Fruit fly (Drosophila melanogaster): ENCODE measurements around the gene Alp1.

DNA sequence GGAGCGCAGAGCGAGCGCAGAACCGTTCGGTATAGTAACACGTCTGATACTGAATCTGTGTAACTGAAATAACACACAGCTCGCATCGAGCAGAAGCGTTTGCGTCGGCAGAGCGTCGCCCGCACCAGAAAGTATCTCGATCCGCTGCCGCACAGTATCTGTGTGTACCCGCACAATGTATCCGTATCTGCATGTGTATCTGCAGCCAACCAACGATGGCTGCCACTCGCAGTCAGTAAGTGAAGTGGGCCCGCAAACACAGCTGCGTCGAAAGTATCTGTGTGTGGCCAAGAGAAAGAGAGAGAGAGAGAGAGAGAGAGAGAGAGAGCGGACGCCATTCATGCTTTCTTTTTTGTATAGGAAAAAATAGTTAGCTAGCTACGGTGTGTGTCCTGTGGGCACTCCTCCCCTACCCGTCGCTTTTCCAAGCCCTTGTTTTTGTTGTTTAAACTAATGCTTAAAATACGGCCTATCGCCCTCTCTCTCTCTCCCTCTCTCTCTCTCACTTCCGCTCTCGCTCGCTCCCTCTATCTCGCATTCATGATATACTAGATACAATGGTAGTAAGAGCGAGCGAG, 31.9 kb upstream of the Alp1 start, which contains the start of gene croc:
- TF ChIP-seq CG15710 (tag; optimal IDR thresholded peaks at IDR 0.05), result no peak
- TF ChIP-seq D1 (tag; optimal IDR thresholded peaks at IDR 0.05), result no peak
- TF ChIP-seq CG9948 (tag; optimal IDR thresholded peaks at IDR 0.05), result no peak
- no peak for TF ChIP-seq gl (tag; optimal IDR thresholded peaks at IDR 0.05)
- no peak for TF ChIP-seq CG14655 (GFP tag; optimal IDR thresholded peaks at IDR 0.05)
- TF ChIP-seq EcR (GFP tag; optimal IDR thresholded peaks at IDR 0.05), result no peak
- no peak for TF ChIP-seq CG32121 (GFP tag; IDR thresholded peaks at IDR 0.05)
- TF ChIP-seq Pif1A (GFP tag; optimal IDR thresholded peaks at IDR 0.05), result no peak
- TF ChIP-seq CG34367 (tag; optimal IDR thresholded peaks at IDR 0.05), result no peak
- TF ChIP-seq rn (GFP tag; IDR thresholded peaks at IDR 0.05), result no peak
